Worm (Caenorhabditis elegans): ENCODE data around the gene ubc-18.

Gene ubc-18

DNA sequence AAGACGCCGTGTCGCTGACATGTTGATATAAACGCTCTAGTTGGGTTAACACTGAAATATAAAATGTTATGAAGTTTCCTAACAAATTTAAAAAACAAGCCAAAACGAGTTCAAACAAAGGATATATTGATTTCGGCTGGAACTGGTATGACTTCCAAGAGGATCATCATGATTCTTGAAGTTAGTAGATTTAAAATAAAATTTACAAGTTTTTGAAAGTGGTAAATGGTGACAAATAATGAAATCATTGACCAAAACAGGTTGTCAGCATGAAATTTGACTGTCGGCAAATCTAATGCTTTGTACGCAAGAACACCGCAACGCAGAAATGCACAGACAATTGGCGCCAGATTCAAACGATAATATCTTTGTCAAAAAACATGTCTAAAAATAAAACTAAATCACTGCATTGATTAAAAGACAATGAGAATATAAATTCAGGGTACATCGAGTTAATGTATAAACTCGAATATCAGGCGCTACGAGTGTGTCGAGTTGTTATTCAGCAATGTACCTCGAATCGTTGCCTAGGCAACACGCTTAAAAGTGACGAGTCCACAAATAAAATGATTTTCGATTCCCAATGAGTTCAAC, at the start of gene ubc-18, which contains the start of gene R01H2.8:
TSS of gene ubc-18 (minus strand) at position 51 of the 594 bp plus-strand sequence.
TSS of gene R01H2.8 (plus strand) at position 544 of the 594 bp plus-strand sequence.
- TF ChIP-seq med-1 (GFP tag; optimal IDR thresholded peaks at IDR 0.05; ENCODE audit: insufficient read depth) (no peak), ref-1 (GFP tag; conservative IDR thresholded peaks at IDR 0.05) (no peak), klf-2 (GFP tag; conservative IDR thresholded peaks at IDR 0.05) (no peak), ztf-23 (GFP tag; IDR thresholded peaks at IDR 0.05) (no peak), ztf-29 (GFP tag; IDR thresholded peaks at IDR 0.05) (no peak), cog-1 (tag; optimal IDR thresholded peaks at IDR 0.05) (no peak), T22C8.4 (GFP tag; IDR thresholded peaks at IDR 0.05) (no peak), flt-1 (GFP tag; IDR thresholded peaks at IDR 0.05) (no peak), tab-1 (GFP tag; IDR thresholded peaks at IDR 0.05) (no peak)

DNA sequence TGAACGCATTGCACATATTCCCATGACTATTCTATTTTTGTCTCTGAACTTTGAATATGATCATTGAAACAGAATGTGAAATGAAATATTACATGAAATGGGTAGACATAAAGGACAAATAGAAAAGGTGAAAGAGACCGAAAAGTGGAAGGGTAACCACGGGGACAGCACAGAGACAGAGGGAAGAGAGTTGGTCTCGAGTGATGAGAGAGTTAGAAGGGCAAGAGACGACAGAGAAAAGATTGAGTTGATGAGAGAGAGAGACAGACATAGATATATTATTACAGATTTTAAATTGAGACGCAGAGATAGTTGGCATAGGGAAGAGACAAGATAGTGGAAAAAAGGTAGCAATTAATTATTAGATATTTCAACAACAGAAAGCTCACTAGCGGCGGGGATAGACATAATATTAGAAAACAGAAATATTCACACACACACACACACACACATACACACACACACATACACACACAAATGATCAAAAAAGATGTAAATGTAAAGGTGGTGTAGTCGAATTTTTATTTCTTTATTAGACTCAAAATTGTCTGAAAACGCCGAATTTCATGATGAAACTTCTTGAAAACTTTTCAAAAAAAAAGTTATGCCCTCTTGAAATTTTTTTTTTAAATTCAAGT, 48.4 kb upstream of the ubc-18 start:
- peak; percentile 41 for TF ChIP-seq cog-1 (tag; optimal IDR thresholded peaks at IDR 0.05)
- no peak for TF ChIP-seq T22C8.4 (GFP tag; IDR thresholded peaks at IDR 0.05)

DNA sequence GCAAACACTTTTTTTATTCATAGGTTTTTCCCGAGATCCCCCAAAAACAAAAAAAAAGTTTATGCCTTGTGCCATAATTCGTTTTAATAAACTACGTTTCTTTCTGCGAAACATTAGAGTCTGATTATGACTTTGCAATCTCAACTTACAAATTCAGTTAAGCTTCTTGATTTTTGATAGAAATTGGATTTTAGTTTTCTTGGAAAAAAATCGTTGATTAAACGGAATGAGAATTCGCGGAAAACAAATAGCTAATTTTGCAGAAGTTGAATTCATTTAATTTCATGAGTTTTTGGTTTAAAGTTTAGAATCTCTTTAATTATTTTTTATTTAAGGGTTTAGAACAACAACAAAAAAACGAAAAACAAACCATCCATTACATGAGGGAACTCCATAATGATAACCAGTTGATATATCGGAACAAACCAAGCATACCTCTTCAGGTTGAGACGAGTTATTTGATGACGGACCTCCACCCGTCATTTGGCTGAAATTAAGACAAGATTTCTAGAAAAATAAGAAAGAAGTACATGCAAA, 46.6 kb upstream of the ubc-18 start, which contains the start of gene nhr-10:
TSS of gene nhr-10 (minus strand) at position 487 of the 537 bp plus-strand sequence.
- TF ChIP-seq T22C8.4 (GFP tag; IDR thresholded peaks at IDR 0.05) (no peak), ztf-29 (GFP tag; IDR thresholded peaks at IDR 0.05) (no peak), klf-2 (GFP tag; conservative IDR thresholded peaks at IDR 0.05) (no peak), flt-1 (GFP tag; IDR thresholded peaks at IDR 0.05) (no peak), ztf-23 (GFP tag; IDR thresholded peaks at IDR 0.05) (no peak), tab-1 (GFP tag; IDR thresholded peaks at IDR 0.05) (no peak), med-1 (GFP tag; optimal IDR thresholded peaks at IDR 0.05; ENCODE audit: insufficient read depth) (no peak), cog-1 (tag; optimal IDR thresholded peaks at IDR 0.05) (no peak), ref-1 (GFP tag; conservative IDR thresholded peaks at IDR 0.05) (no peak)

DNA sequence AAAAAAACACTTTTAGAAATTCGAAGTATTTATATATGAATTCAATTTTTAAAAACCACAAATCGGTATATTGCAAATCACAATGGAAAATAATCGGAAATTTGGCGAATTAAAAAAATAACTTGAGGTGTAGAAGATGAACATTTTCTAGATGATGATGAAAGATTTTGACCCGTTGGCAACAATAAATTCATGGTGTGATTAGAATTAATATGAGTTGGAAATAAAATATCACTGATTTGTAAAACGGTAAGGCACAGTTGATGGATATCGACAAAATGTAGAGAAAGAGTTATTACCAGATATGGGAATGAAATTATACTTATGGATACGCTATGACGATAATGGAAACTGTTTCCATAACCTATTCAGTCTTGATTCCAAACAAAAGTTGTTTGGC, 43.9 kb upstream of the ubc-18 start:
- no peak for TF ChIP-seq med-1 (GFP tag; optimal IDR thresholded peaks at IDR 0.05; ENCODE audit: insufficient read depth)
- TF ChIP-seq T22C8.4 (GFP tag; IDR thresholded peaks at IDR 0.05): no peak
- TF ChIP-seq klf-2 (GFP tag; conservative IDR thresholded peaks at IDR 0.05): no peak
- no peak for TF ChIP-seq ref-1 (GFP tag; conservative IDR thresholded peaks at IDR 0.05)
- TF ChIP-seq ztf-29 (GFP tag; IDR thresholded peaks at IDR 0.05): no peak
- no peak for TF ChIP-seq tab-1 (GFP tag; IDR thresholded peaks at IDR 0.05)
- TF ChIP-seq cog-1 (tag; optimal IDR thresholded peaks at IDR 0.05): no peak

DNA sequence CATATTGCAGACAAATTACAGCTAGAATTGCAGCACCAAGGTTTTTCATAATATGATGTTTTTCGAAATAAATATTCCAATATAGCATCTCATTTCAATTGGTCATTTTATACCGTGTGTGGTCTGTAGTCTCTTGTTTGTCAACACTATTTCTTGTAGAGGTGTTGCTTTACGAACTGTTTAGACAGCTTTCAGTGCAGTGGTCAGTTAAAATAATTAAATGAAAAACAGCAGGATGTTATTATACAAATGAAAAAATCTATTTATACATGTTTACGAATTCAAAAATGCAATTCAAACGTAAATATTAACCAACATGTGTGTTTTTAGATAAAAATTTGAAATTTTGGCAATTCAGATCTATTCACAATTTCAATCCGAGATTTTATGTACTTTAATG, 43.4 kb upstream of the ubc-18 start, which contains the start of gene B0280.7:
TSS of gene B0280.7 (minus strand) at position 101 of the 400 bp plus-strand sequence.
- no peak for TF ChIP-seq cog-1 (tag; optimal IDR thresholded peaks at IDR 0.05)
- no peak for TF ChIP-seq tab-1 (GFP tag; IDR thresholded peaks at IDR 0.05)
- TF ChIP-seq flt-1 (GFP tag; IDR thresholded peaks at IDR 0.05): no peak

DNA sequence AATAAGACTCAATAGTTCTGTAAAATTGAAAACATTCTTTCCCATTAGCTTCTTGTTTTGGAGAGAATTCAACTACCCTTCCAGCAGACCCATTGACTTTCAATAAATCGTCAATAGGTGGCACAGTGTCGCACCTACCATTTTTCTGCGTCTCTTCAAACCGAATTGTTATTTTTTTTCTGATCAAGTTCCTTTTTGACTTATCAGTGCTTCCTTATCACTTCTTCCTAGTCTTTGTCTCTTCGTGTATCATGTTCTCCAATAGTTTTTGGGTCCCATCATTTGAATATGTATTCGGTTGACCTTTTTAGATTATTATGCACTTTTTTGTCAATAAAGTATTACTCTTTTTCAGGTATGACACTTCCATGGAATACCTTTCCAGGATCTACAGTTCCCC, 39.6 kb upstream of the ubc-18 start, which contains the start of gene odd-1:
TSS of gene odd-1 (plus strand) at position 349 of the 400 bp plus-strand sequence.
- TF ChIP-seq T22C8.4 (GFP tag; IDR thresholded peaks at IDR 0.05): no peak
- TF ChIP-seq cog-1 (tag; optimal IDR thresholded peaks at IDR 0.05): no peak
- TF ChIP-seq ztf-29 (GFP tag; IDR thresholded peaks at IDR 0.05): no peak
- no peak for TF ChIP-seq ref-1 (GFP tag; conservative IDR thresholded peaks at IDR 0.05)
- no peak for TF ChIP-seq med-1 (GFP tag; optimal IDR thresholded peaks at IDR 0.05; ENCODE audit: insufficient read depth)
- TF ChIP-seq tab-1 (GFP tag; IDR thresholded peaks at IDR 0.05): no peak
- no peak for TF ChIP-seq flt-1 (GFP tag; IDR thresholded peaks at IDR 0.05)
- TF ChIP-seq klf-2 (GFP tag; conservative IDR thresholded peaks at IDR 0.05): no peak
- TF ChIP-seq ztf-23 (GFP tag; IDR thresholded peaks at IDR 0.05): no peak

DNA sequence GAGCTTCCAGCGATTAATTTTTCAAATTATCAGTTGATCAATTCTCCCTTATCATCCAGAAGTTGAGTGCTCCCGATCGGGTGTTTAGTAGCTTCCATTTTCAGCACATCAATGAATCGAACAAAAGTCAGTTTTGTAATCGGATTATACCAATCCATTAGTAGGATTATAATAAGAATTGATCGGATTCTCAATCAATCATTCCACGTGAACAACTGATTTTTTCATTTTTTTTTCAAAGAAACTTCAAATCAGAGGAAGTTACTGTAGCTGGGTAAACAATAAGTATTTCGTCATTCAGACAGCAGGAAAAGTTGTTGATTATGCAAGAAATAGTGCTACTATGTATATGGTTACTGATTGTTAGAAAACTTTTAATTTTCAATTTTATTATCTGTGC, 38.5 kb upstream of the ubc-18 start:
- TF ChIP-seq klf-2 (GFP tag; conservative IDR thresholded peaks at IDR 0.05) (no peak), T22C8.4 (GFP tag; IDR thresholded peaks at IDR 0.05) (no peak), cog-1 (tag; optimal IDR thresholded peaks at IDR 0.05) (no peak), ref-1 (GFP tag; conservative IDR thresholded peaks at IDR 0.05) (no peak), flt-1 (GFP tag; IDR thresholded peaks at IDR 0.05) (no peak), med-1 (GFP tag; optimal IDR thresholded peaks at IDR 0.05; ENCODE audit: insufficient read depth) (no peak)

DNA sequence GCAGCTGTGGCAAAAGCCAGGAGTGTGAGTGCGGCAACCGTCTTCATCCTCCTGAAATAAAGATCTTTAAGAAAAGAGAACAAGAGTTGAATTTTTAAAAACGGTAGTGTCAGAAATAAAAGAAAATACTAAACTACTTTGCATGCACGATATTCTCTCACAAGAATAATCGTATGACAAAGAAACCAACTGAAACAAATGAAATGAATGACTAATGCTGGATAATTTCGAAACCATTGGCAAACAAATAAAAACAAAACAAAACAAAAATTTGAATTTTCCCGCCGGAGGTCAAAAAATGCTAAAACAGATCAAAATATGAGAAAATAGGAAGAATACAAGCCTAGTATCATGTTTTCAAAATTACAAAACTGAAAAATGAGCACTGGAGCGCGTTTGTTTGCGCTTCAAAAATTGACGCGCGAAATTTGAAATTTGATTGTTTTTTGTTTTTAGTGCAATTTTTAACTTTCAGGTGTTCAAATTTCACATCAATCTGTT, 35.6 kb upstream of the ubc-18 start, which contains the start of gene cpg-2:
TSS of gene cpg-2 (minus strand) at position 51 of the 501 bp plus-strand sequence.
- TF ChIP-seq ztf-23 (GFP tag; IDR thresholded peaks at IDR 0.05) (no peak), tab-1 (GFP tag; IDR thresholded peaks at IDR 0.05) (no peak), cog-1 (tag; optimal IDR thresholded peaks at IDR 0.05) (no peak), ref-1 (GFP tag; conservative IDR thresholded peaks at IDR 0.05) (no peak), med-1 (GFP tag; optimal IDR thresholded peaks at IDR 0.05; ENCODE audit: insufficient read depth) (no peak), klf-2 (GFP tag; conservative IDR thresholded peaks at IDR 0.05) (no peak), T22C8.4 (GFP tag; IDR thresholded peaks at IDR 0.05) (no peak), flt-1 (GFP tag; IDR thresholded peaks at IDR 0.05) (no peak), ztf-29 (GFP tag; IDR thresholded peaks at IDR 0.05) (no peak)

DNA sequence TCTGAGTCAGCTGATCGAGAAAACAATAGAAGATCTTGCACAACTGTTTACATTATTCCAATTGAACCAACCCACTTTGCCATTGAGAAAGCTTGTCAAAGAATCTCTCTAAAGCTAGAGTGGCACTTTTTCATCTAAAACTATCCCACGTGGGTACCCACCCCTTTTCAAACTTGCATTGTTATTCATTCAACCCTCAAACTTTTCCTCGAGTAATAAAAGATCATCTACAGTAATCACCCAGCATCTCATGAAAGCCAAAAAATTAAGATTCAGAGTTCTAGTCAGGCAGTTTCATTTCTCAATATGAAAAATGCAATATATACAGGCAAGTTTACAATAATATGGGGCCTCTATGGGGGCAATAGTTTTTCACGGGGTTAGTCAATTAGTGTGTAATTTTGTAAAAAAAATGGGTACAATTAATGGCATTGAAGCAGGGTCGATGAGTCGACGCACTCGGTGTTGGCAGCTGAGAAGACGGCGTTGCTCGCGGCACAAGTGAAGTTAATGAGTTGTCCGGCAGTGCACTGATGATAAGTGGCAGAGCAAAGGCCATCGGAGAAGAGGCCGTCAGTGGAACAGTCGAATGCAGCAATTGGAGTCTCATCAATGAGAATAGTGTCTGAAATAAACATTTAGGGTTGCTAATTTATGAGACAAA, 33.6 kb upstream of the ubc-18 start:
- TF ChIP-seq T22C8.4 (GFP tag; IDR thresholded peaks at IDR 0.05) (no peak), cog-1 (tag; optimal IDR thresholded peaks at IDR 0.05) (no peak), tab-1 (GFP tag; IDR thresholded peaks at IDR 0.05) (no peak), ref-1 (GFP tag; conservative IDR thresholded peaks at IDR 0.05) (no peak), ztf-23 (GFP tag; IDR thresholded peaks at IDR 0.05) (no peak), med-1 (GFP tag; optimal IDR thresholded peaks at IDR 0.05; ENCODE audit: insufficient read depth) (no peak), ztf-29 (GFP tag; IDR thresholded peaks at IDR 0.05) (no peak), flt-1 (GFP tag; IDR thresholded peaks at IDR 0.05) (no peak)

Data from whole organism, midembryonic.